Fruit fly (Drosophila melanogaster): ENCODE measurements around the gene CG7988.

CG7988 gene

DNA sequence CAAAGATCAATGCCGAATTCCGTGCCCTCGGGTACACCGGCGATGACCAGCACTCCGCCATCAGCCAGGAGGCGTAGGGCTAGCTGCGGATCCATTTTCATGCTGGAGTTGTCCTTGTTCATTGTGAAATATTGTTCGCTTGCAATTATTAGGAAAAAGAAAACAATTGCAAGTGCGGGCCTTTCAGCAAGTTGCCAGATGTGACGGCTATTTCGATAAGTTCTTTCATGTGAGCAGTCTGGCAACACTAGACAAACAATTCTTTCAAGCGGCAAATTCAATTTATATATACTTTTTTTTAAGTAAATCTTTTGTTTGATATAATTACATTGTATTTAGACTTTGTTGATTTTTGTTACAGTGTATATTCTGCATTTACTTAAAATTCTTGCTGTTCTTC is 32.3 kb downstream of the CG7988 start, which contains the start of gene CG12320 (continued):
- TF ChIP-seq fd3F (GFP tag; optimal IDR thresholded peaks at IDR 0.05) (no peak), trem (tag; optimal IDR thresholded peaks at IDR 0.05) (peak; percentile 77), CG9609 (GFP tag; optimal IDR thresholded peaks at IDR 0.05) (no peak), CG2116 (GFP tag; optimal IDR thresholded peaks at IDR 0.05) (peak; percentile 41), sug (tag; optimal IDR thresholded peaks at IDR 0.05) (no peak), CG16813 (GFP tag; IDR thresholded peaks at IDR 0.05; ENCODE audit: partially characterized antibody) (0 out of 3 replicates have a peak, but pooled peaks have one; percentile 17), nom (GFP tag; optimal IDR thresholded peaks at IDR 0.05) (no peak), MBD-R2 (GFP tag; IDR thresholded peaks at IDR 0.05) (peak; percentile 85)

DNA sequence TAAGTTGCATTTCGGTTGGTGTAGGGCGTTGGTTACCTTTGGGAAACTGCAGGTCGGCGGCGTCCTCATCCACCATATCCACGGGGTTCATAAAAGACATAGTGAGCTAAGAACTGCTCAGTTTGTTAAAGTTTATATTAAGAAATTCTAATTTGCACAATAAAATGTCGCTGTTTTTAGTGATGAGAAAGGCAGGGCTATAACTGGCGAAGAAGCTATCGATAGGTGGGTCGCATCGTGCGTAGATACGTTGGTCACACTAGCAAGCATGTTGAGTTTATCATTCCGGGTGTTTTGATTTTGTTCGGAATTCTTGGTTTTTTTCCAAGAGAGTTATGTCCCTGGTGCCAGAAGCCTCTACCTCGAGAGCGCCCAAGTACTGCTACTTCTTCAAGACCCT is 35.0 kb downstream of the CG7988 start, which contains the start of the genes Ada2a, Polr2D, Tgs1 and moi:
TSS of gene Ada2a (minus strand) at position 207 of the 400 bp plus-strand sequence.
TSS of gene Polr2D (minus strand) at position 207 of the 400 bp plus-strand sequence.
TSS of gene Tgs1 (plus strand) at position 250 of the 400 bp plus-strand sequence.
TSS of gene moi (plus strand) at position 250 of the 400 bp plus-strand sequence.
- TF ChIP-seq bbx (GFP tag; IDR thresholded peaks at IDR 0.05; ENCODE audit: partially characterized antibody) (peak; percentile 82), gfzf (GFP tag; optimal IDR thresholded peaks at IDR 0.05) (peak; percentile 60), psq (GFP tag; optimal IDR thresholded peaks at IDR 0.05) (no peak), CG11247 (GFP tag; IDR thresholded peaks at IDR 0.05) (no peak), CG15514 (GFP tag; optimal IDR thresholded peaks at IDR 0.05) (peak; percentile 48), sug (tag; optimal IDR thresholded peaks at IDR 0.05) (no peak), Rfx (GFP tag; IDR thresholded peaks at IDR 0.05) (no peak), CG17829 (tag; optimal IDR thresholded peaks at IDR 0.05) (peak; percentile 12), vfl (GFP tag; optimal IDR thresholded peaks at IDR 0.05) (no peak), hth (optimal IDR thresholded peaks at IDR 0.05) (no peak), wor (GFP tag; IDR thresholded peaks at IDR 0.05) (no peak), HLHmδ (GFP tag; optimal IDR thresholded peaks at IDR 0.05) (no peak), hkb (optimal IDR thresholded peaks at IDR 0.05) (peak; percentile 47), hkb (GFP tag; IDR thresholded peaks at IDR 0.05) (no peak), kni (GFP tag; optimal IDR thresholded peaks at IDR 0.05) (no peak), CG10147 (GFP tag; optimal IDR thresholded peaks at IDR 0.05) (no peak), Ets97D (GFP tag; optimal IDR thresholded peaks at IDR 0.05) (peak; percentile 23), NC2β (GFP tag; optimal IDR thresholded peaks at IDR 0.05) (no peak), CG34224 (GFP tag; IDR thresholded peaks at IDR 0.05; ENCODE audit: partially characterized antibody) (peak; percentile 85), gce (GFP tag; IDR thresholded peaks at IDR 0.05) (no peak), crol (GFP tag; IDR thresholded peaks at IDR 0.05) (no peak), sna (GFP tag; IDR thresholded peaks at IDR 0.05; ENCODE audit: partially characterized antibody) (peak; percentile 64), Ssrp (tag; optimal IDR thresholded peaks at IDR 0.05) (no peak), Jarid2 (GFP tag; optimal IDR thresholded peaks at IDR 0.05) (no peak), CG30431 (GFP tag; optimal IDR thresholded peaks at IDR 0.05) (no peak), CG2120 (GFP tag; optimal IDR thresholded peaks at IDR 0.05) (peak; percentile 9), ftz-f1 (GFP tag; optimal IDR thresholded peaks at IDR 0.05) (peak; percentile 80), trem (tag; optimal IDR thresholded peaks at IDR 0.05) (peak; percentile 70), chinmo (GFP tag; IDR thresholded peaks at IDR 0.05; ENCODE audit: partially characterized antibody) (0 out of 4 replicates have a peak, but pooled peaks have one; percentile 73), CG18262 (tag; optimal IDR thresholded peaks at IDR 0.05) (no peak), Sox102F (GFP tag; optimal IDR thresholded peaks at IDR 0.05) (no peak), bsh (GFP tag; optimal IDR thresholded peaks at IDR 0.05) (no peak), pita (GFP tag; optimal IDR thresholded peaks at IDR 0.05) (no peak), Dref (GFP tag; IDR thresholded peaks at IDR 0.05) (peak; percentile 82), CG1647 (GFP tag; optimal IDR thresholded peaks at IDR 0.05) (no peak), Elba2 (GFP tag; optimal IDR thresholded peaks at IDR 0.05) (peak; percentile 55), CG1832 (GFP tag; optimal IDR thresholded peaks at IDR 0.05) (no peak), Bgb (GFP tag; IDR thresholded peaks at IDR 0.05; ENCODE audit: partially characterized antibody) (peak; percentile 79), hbn (GFP tag; IDR thresholded peaks at IDR 0.05; ENCODE audit: partially characterized antibody) (peak; percentile 72), Lim3 (GFP tag; IDR thresholded peaks at IDR 0.05) (no peak), ERR (GFP tag; optimal IDR thresholded peaks at IDR 0.05) (no peak), Dip2 (GFP tag; IDR thresholded peaks at IDR 0.05) (no peak), Lhr (GFP tag; optimal IDR thresholded peaks at IDR 0.05) (no peak)

Measured in whole organism, embryonic.